Fruit fly (Drosophila melanogaster): ENCODE results near the gene CG32110.
A peak's percentile ranks its signal among the peaks of the same experiment; 100 is the strongest.

Gene CG32110

dm6 chr3L:12796077-12796641 lies 12.4 kb upstream of the CG32110 start (continued):
- peak; percentile 42; the same call in 1 of the 3 replicates for TF ChIP-seq so (GFP tag; IDR thresholded peaks at IDR 0.05)
- TF ChIP-seq CG2199 (GFP tag; IDR thresholded peaks at IDR 0.05) = peak; percentile 74; the same call in 1 of the 3 replicates
- TF ChIP-seq sens (GFP tag) = peak; percentile 74
- no peak for TF ChIP-seq CG4328 (GFP tag; optimal IDR thresholded peaks at IDR 0.05)
- TF ChIP-seq ATbp (GFP tag; optimal IDR thresholded peaks at IDR 0.05) = peak; percentile 14
- TF ChIP-seq Optix (GFP tag; IDR thresholded peaks at IDR 0.05) = no peak
- peak; percentile 78 for TF ChIP-seq Med (GFP tag)
- TF ChIP-seq Rfx (GFP tag; IDR thresholded peaks at IDR 0.05) = peak; percentile 32; the same call in 1 of the 2 replicates
- no peak for TF ChIP-seq dimm (GFP tag; IDR thresholded peaks at IDR 0.05)
- no peak for TF ChIP-seq usp (GFP tag; optimal IDR thresholded peaks at IDR 0.05)
- TF ChIP-seq slbo (GFP tag; IDR thresholded peaks at IDR 0.05) = peak; percentile 25; the same call in 1 of the 2 replicates
- peak; percentile 13 for TF ChIP-seq Hand (GFP tag; optimal IDR thresholded peaks at IDR 0.05)
- TF ChIP-seq CG9437 (GFP tag; optimal IDR thresholded peaks at IDR 0.05) = no peak
- TF ChIP-seq E2f1 (GFP tag; IDR thresholded peaks at IDR 0.05) = peak; percentile 22; the same call in 1 of the 2 replicates
- no peak for TF ChIP-seq Myb (GFP tag; optimal IDR thresholded peaks at IDR 0.05)
- peak; percentile 58; the same call in 1 of the 3 replicates for TF ChIP-seq ci (GFP tag; IDR thresholded peaks at IDR 0.05)
- no peak for TF ChIP-seq CG8290 (GFP tag; optimal IDR thresholded peaks at IDR 0.05)
- peak in 1 of 2 experiments; percentile 46 for TF ChIP-seq CG8290 (tag; optimal IDR thresholded peaks at IDR 0.05)
- TF ChIP-seq crol (GFP tag; IDR thresholded peaks at IDR 0.05) = peak; percentile 83
- TF ChIP-seq sd (tag; optimal IDR thresholded peaks at IDR 0.05) = peak; percentile 52
- peak; percentile 67; the same call in 1 of the 4 replicates for TF ChIP-seq chinmo (GFP tag; IDR thresholded peaks at IDR 0.05; ENCODE audit: partially characterized antibody)
- no peak for TF ChIP-seq sens-2 (GFP tag; IDR thresholded peaks at IDR 0.05)
- peak; percentile 28 for TF ChIP-seq wek (GFP tag; optimal IDR thresholded peaks at IDR 0.05)
- peak; percentile 45 for TF ChIP-seq CG12769 (tag; optimal IDR thresholded peaks at IDR 0.05)
- 0 out of 2 replicates have a peak, but pooled peaks have one; percentile 9 for TF ChIP-seq onecut (GFP tag; IDR thresholded peaks at IDR 0.05)
- peak; percentile 70; the same call in 2 of the 3 replicates for TF ChIP-seq CG6175 (GFP tag; IDR thresholded peaks at IDR 0.05)

dm6 chr3L:12798795-12799311 lies 9.7 kb upstream of the CG32110 start:
- no peak for TF ChIP-seq tio (GFP tag; optimal IDR thresholded peaks at IDR 0.05)
- peak; percentile 20; the same call in 1 of the 2 replicates for TF ChIP-seq chm (GFP tag; IDR thresholded peaks at IDR 0.05)
- TF ChIP-seq BtbVII (GFP tag; optimal IDR thresholded peaks at IDR 0.05) = peak; percentile 33
- TF ChIP-seq CG14710 (tag; optimal IDR thresholded peaks at IDR 0.05) = no peak
- TF ChIP-seq CG15601 (tag; optimal IDR thresholded peaks at IDR 0.05) = peak; percentile 42
- peak; percentile 10 for TF ChIP-seq Hsf (GFP tag; optimal IDR thresholded peaks at IDR 0.05)
- TF ChIP-seq CG15269 (tag; optimal IDR thresholded peaks at IDR 0.05) = peak; percentile 2
- TF ChIP-seq Blimp-1 (GFP tag; optimal IDR thresholded peaks at IDR 0.05) = peak; percentile 55
- peak; percentile 12 for TF ChIP-seq CG12219 (GFP tag; optimal IDR thresholded peaks at IDR 0.05)
- no peak for TF ChIP-seq sens-2 (GFP tag; IDR thresholded peaks at IDR 0.05)
- no peak for TF ChIP-seq CG13296 (GFP tag; optimal IDR thresholded peaks at IDR 0.05)
- no peak for TF ChIP-seq odd (GFP tag; optimal IDR thresholded peaks at IDR 0.05)
- TF ChIP-seq CG4360 (GFP tag; IDR thresholded peaks at IDR 0.05) = no peak
- no peak for TF ChIP-seq CG8290 (GFP tag; optimal IDR thresholded peaks at IDR 0.05)
- peak in 1 of 2 experiments; percentile 16 for TF ChIP-seq CG8290 (tag; optimal IDR thresholded peaks at IDR 0.05)
- no peak for TF ChIP-seq Nf-YB (GFP tag; optimal IDR thresholded peaks at IDR 0.05)
- TF ChIP-seq HLH54F (GFP tag; optimal IDR thresholded peaks at IDR 0.05) = peak; percentile 16
- TF ChIP-seq CG1233 (GFP tag; optimal IDR thresholded peaks at IDR 0.05) = peak; percentile 3
- no peak for TF ChIP-seq sna (GFP tag; IDR thresholded peaks at IDR 0.05; ENCODE audit: partially characterized antibody)
- TF ChIP-seq CG18476 (GFP tag; optimal IDR thresholded peaks at IDR 0.05) = peak; percentile 15
- TF ChIP-seq CG3407 (GFP tag; optimal IDR thresholded peaks at IDR 0.05) = peak; percentile 27
- TF ChIP-seq CG12155 (GFP tag; optimal IDR thresholded peaks at IDR 0.05) = peak; percentile 2
- peak; percentile 24 for TF ChIP-seq NfI (GFP tag; optimal IDR thresholded peaks at IDR 0.05)
- TF ChIP-seq CG7271 (tag; optimal IDR thresholded peaks at IDR 0.05) = no peak
- TF ChIP-seq gce (GFP tag; IDR thresholded peaks at IDR 0.05) = no peak
- TF ChIP-seq dati (GFP tag; IDR thresholded peaks at IDR 0.05) = no peak

Measured in whole organism, embryonic.